Worm (Caenorhabditis elegans): Measurements from ENCODE around the gene faah-3.

Gene faah-3

ce11 chrIV:951569-951968, 6.1 kb upstream of the faah-3 start:
- TF ChIP-seq hmbx-1 (tag; optimal IDR thresholded peaks at IDR 0.05) (no peak), B0310.2 (tag; optimal IDR thresholded peaks at IDR 0.05) (no peak)

- TF ChIP-seq B0310.2 (tag; optimal IDR thresholded peaks at IDR 0.05) (no peak), aly-1 (tag; optimal IDR thresholded peaks at IDR 0.05) (no peak), flt-1 (GFP tag; IDR thresholded peaks at IDR 0.05) (no peak), ceh-13 (GFP tag; optimal IDR thresholded peaks at IDR 0.05) (no peak), ets-7 (tag; optimal IDR thresholded peaks at IDR 0.05) (no peak), hmbx-1 (tag; optimal IDR thresholded peaks at IDR 0.05) (no peak), scrt-1 (GFP tag; IDR thresholded peaks at IDR 0.05) (no peak), hnd-1 (tag; optimal IDR thresholded peaks at IDR 0.05) (no peak), ama-1 (optimal IDR thresholded peaks at IDR 0.05) (no peak), ceh-36 (tag; optimal IDR thresholded peaks at IDR 0.05) (no peak), tbx-37 (GFP tag; conservative IDR thresholded peaks at IDR 0.05) (no peak), sea-1 (GFP tag; conservative IDR thresholded peaks at IDR 0.05) (no peak), hmg-4 (GFP tag; optimal IDR thresholded peaks at IDR 0.05) (no peak), tra-4 (tag; optimal IDR thresholded peaks at IDR 0.05) (no peak)
Measured at ce11 chrIV:949940-950592, 4.6 kb upstream of the faah-3 start.

- no peak for TF ChIP-seq pes-1 (GFP tag; IDR thresholded peaks at IDR 0.05)
- no peak for TF ChIP-seq ceh-13 (GFP tag; optimal IDR thresholded peaks at IDR 0.05)
- no peak for TF ChIP-seq hnd-1 (tag; optimal IDR thresholded peaks at IDR 0.05)
- TF ChIP-seq aly-1 (tag; optimal IDR thresholded peaks at IDR 0.05), result no peak
- no peak for TF ChIP-seq B0310.2 (tag; optimal IDR thresholded peaks at IDR 0.05)
- no peak for TF ChIP-seq sea-1 (GFP tag; conservative IDR thresholded peaks at IDR 0.05)
- no peak for TF ChIP-seq hmbx-1 (tag; optimal IDR thresholded peaks at IDR 0.05)
- no peak for TF ChIP-seq F13C5.2 (tag; optimal IDR thresholded peaks at IDR 0.05)
- no peak for TF ChIP-seq tra-4 (tag; optimal IDR thresholded peaks at IDR 0.05)
- TF ChIP-seq tbx-37 (GFP tag; conservative IDR thresholded peaks at IDR 0.05), result no peak
- TF ChIP-seq ama-1 (optimal IDR thresholded peaks at IDR 0.05), result no peak
- TF ChIP-seq hmg-4 (GFP tag; optimal IDR thresholded peaks at IDR 0.05), result no peak
- no peak for TF ChIP-seq ets-7 (tag; optimal IDR thresholded peaks at IDR 0.05)
- no peak for TF ChIP-seq ceh-36 (tag; optimal IDR thresholded peaks at IDR 0.05)
- no peak for TF ChIP-seq tbx-11 (GFP tag; IDR thresholded peaks at IDR 0.05)
- no peak for TF ChIP-seq flt-1 (GFP tag; IDR thresholded peaks at IDR 0.05)
- TF ChIP-seq scrt-1 (GFP tag; IDR thresholded peaks at IDR 0.05), result no peak
Measured at ce11 chrIV:935725-936124, 9.7 kb downstream of the faah-3 start, which contains the start of gene F58H7.1. Gene F58H7.1 (minus strand): TSS chrIV:935825.

ce11 chrIV:927510-927909, 17.9 kb downstream of the faah-3 start:
- TF ChIP-seq flt-1 (GFP tag; IDR thresholded peaks at IDR 0.05), result no peak
- TF ChIP-seq aly-1 (tag; optimal IDR thresholded peaks at IDR 0.05), result no peak
- TF ChIP-seq F13C5.2 (tag; optimal IDR thresholded peaks at IDR 0.05), result no peak
- TF ChIP-seq tbx-37 (GFP tag; conservative IDR thresholded peaks at IDR 0.05), result no peak
- no peak for TF ChIP-seq hmbx-1 (tag; optimal IDR thresholded peaks at IDR 0.05)
- no peak for TF ChIP-seq hnd-1 (tag; optimal IDR thresholded peaks at IDR 0.05)
- TF ChIP-seq scrt-1 (GFP tag; IDR thresholded peaks at IDR 0.05), result no peak
- no peak for TF ChIP-seq ceh-13 (GFP tag; optimal IDR thresholded peaks at IDR 0.05)

ce11 chrIV:924323-924932, 21.0 kb downstream of the faah-3 start, which contains the start of gene lgc-30:
Gene lgc-30 (plus strand): TSS chrIV:924882.
- no peak for TF ChIP-seq tbx-11 (GFP tag; IDR thresholded peaks at IDR 0.05)
- TF ChIP-seq tbx-37 (GFP tag; conservative IDR thresholded peaks at IDR 0.05), result no peak
- no peak for TF ChIP-seq ceh-13 (GFP tag; optimal IDR thresholded peaks at IDR 0.05)
- no peak for TF ChIP-seq ama-1 (optimal IDR thresholded peaks at IDR 0.05)

ce11 chrIV:919690-920089, 25.8 kb downstream of the faah-3 start, which contains the start of gene F58H7.5:
Gene F58H7.5 (plus strand): TSS chrIV:919990.
- TF ChIP-seq F13C5.2 (tag; optimal IDR thresholded peaks at IDR 0.05) (no peak), tra-4 (tag; optimal IDR thresholded peaks at IDR 0.05) (no peak), hnd-1 (tag; optimal IDR thresholded peaks at IDR 0.05) (no peak), aly-1 (tag; optimal IDR thresholded peaks at IDR 0.05) (no peak), ceh-13 (GFP tag; optimal IDR thresholded peaks at IDR 0.05) (no peak), tbx-37 (GFP tag; conservative IDR thresholded peaks at IDR 0.05) (no peak), ceh-36 (tag; optimal IDR thresholded peaks at IDR 0.05) (no peak), hmbx-1 (tag; optimal IDR thresholded peaks at IDR 0.05) (no peak), scrt-1 (GFP tag; IDR thresholded peaks at IDR 0.05) (no peak), hmg-4 (GFP tag; optimal IDR thresholded peaks at IDR 0.05) (no peak), sea-1 (GFP tag; conservative IDR thresholded peaks at IDR 0.05) (no peak), tbx-11 (GFP tag; IDR thresholded peaks at IDR 0.05) (no peak), ets-7 (tag; optimal IDR thresholded peaks at IDR 0.05) (no peak), pes-1 (GFP tag; IDR thresholded peaks at IDR 0.05) (no peak), B0310.2 (tag; optimal IDR thresholded peaks at IDR 0.05) (no peak), ama-1 (optimal IDR thresholded peaks at IDR 0.05) (no peak), flt-1 (GFP tag; IDR thresholded peaks at IDR 0.05) (no peak)

ce11 chrIV:917640-918039, 27.8 kb downstream of the faah-3 start:
- TF ChIP-seq ama-1 (optimal IDR thresholded peaks at IDR 0.05), result no peak
- TF ChIP-seq flt-1 (GFP tag; IDR thresholded peaks at IDR 0.05), result no peak
- no peak for TF ChIP-seq hmg-4 (GFP tag; optimal IDR thresholded peaks at IDR 0.05)
- TF ChIP-seq tra-4 (tag; optimal IDR thresholded peaks at IDR 0.05), result no peak

- no peak for TF ChIP-seq pes-1 (GFP tag; IDR thresholded peaks at IDR 0.05)
- no peak for TF ChIP-seq tra-4 (tag; optimal IDR thresholded peaks at IDR 0.05)
- TF ChIP-seq B0310.2 (tag; optimal IDR thresholded peaks at IDR 0.05), result no peak
Measured at ce11 chrIV:914856-915255, 30.6 kb downstream of the faah-3 start.

Measured in whole organism, early embryonic.